Fruit fly (Drosophila melanogaster): Measurements from ENCODE around the gene aus.

aus gene

DNA sequence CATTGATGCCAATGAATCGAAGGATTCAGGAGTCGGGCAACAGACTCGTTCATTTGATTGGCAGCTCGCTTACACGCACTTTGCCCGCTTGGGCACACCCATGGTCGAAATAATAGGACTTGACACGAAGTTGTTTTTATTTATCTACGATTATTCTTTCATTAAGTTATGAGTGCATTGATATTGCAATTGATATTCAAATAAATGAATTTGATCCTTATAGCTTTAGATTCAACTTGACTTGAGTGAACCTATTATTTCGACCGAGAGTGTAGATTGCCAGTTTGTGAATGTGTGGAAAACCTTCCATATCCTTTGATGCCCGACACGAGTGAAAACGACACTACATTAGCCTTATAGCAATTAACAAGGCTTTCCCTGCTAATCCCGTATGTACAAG lies 18.9 kb downstream of the aus start (continued):
- TF ChIP-seq CG11696 (GFP tag; IDR thresholded peaks at IDR 0.05) (peak; percentile 86), Lpt (GFP tag; optimal IDR thresholded peaks at IDR 0.05) (no peak), Ssrp (tag; optimal IDR thresholded peaks at IDR 0.05) (peak; percentile 64), Xbp1 (GFP tag; optimal IDR thresholded peaks at IDR 0.05) (peak; percentile 63), CG11247 (GFP tag; IDR thresholded peaks at IDR 0.05) (no peak), crc (GFP tag; optimal IDR thresholded peaks at IDR 0.05) (peak; percentile 43), CG7839 (tag; optimal IDR thresholded peaks at IDR 0.05) (peak; percentile 73), CG18476 (GFP tag; optimal IDR thresholded peaks at IDR 0.05) (no peak), CG18262 (tag; optimal IDR thresholded peaks at IDR 0.05) (peak; percentile 66), gfzf (GFP tag; optimal IDR thresholded peaks at IDR 0.05) (no peak), sug (tag; optimal IDR thresholded peaks at IDR 0.05) (no peak), gcm (GFP tag; optimal IDR thresholded peaks at IDR 0.05) (peak; percentile 70), CG34224 (GFP tag; IDR thresholded peaks at IDR 0.05; ENCODE audit: partially characterized antibody) (no peak), CG7786 (GFP tag; optimal IDR thresholded peaks at IDR 0.05) (peak; percentile 51), CG9876 (GFP tag; optimal IDR thresholded peaks at IDR 0.05) (no peak), CG1603 (tag; optimal IDR thresholded peaks at IDR 0.05) (peak; percentile 76), D (optimal IDR thresholded peaks at IDR 0.05) (no peak), D (GFP tag; optimal IDR thresholded peaks at IDR 0.05) (peak; percentile 32), CG17385 (GFP tag; optimal IDR thresholded peaks at IDR 0.05) (peak; percentile 61), CG2116 (GFP tag; optimal IDR thresholded peaks at IDR 0.05) (no peak), amos (GFP tag; IDR thresholded peaks at IDR 0.05; ENCODE audit: partially characterized antibody) (no peak), Ptx1 (GFP tag; IDR thresholded peaks at IDR 0.05) (peak; percentile 58; the same call in 1 of the 2 replicates), pan (optimal IDR thresholded peaks at IDR 0.05) (no peak), pan (GFP tag; optimal IDR thresholded peaks at IDR 0.05 in 1 of 2, IDR thresholded peaks at IDR 0.05 in 1 of 2) (peak in 1 of 2 experiments; percentile 62), oc (tag; optimal IDR thresholded peaks at IDR 0.05) (no peak), GATAe (GFP tag; conservative IDR thresholded peaks at IDR 0.05) (no peak), Eip74EF (GFP tag; optimal IDR thresholded peaks at IDR 0.05) (peak in 1 of 2 experiments; percentile 28), CG6689 (GFP tag; IDR thresholded peaks at IDR 0.05) (0 out of 2 replicates have a peak, but pooled peaks have one; percentile 16), Chrac-16 (GFP tag; optimal IDR thresholded peaks at IDR 0.05) (peak; percentile 48), nerfin-2 (GFP tag; IDR thresholded peaks at IDR 0.05; ENCODE audit: partially characterized antibody) (no peak), ap (GFP tag; IDR thresholded peaks at IDR 0.05) (peak; percentile 61; the same call in 1 of the 2 replicates), CG1024 (GFP tag; IDR thresholded peaks at IDR 0.05) (0 out of 2 replicates have a peak, but pooled peaks have one; percentile 10), mam (GFP tag; optimal IDR thresholded peaks at IDR 0.05) (peak; percentile 17), Six4 (GFP tag; optimal IDR thresholded peaks at IDR 0.05) (peak; percentile 33), wor (GFP tag; IDR thresholded peaks at IDR 0.05) (no peak), knrl (GFP tag; IDR thresholded peaks at IDR 0.05; ENCODE audit: partially characterized antibody) (no peak), CG31365 (tag; optimal IDR thresholded peaks at IDR 0.05) (no peak)

DNA sequence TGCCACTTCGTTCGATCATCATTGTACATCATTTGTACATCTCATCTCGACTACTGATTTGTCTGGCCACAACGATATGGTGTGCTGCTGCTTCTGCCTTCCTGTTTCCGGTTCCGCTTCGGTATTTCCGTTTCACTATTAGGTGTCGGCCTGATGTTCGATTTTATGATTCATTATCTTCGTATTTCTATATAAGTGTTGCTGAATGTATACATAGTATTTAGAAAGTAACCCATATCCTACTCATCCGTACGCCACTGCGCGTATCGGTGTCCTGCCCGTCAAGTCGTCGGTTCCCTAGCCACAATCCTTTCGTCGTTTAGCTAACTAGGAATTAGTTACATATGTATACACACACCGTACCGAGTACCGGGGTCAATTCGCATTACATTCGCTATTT lies 30.3 kb downstream of the aus start:
- no peak for TF ChIP-seq CG10543 (GFP tag; optimal IDR thresholded peaks at IDR 0.05)
- TF ChIP-seq CG2678 (tag; optimal IDR thresholded peaks at IDR 0.05), result no peak
- peak; percentile 94 for TF ChIP-seq Ets65A (GFP tag)
- TF ChIP-seq CG1647 (GFP tag; optimal IDR thresholded peaks at IDR 0.05), result no peak
- no peak for TF ChIP-seq Dbx (GFP tag; IDR thresholded peaks at IDR 0.05)
- peak; percentile 1 for TF ChIP-seq CG3281 (GFP tag; optimal IDR thresholded peaks at IDR 0.05)
- TF ChIP-seq Ets97D (GFP tag; optimal IDR thresholded peaks at IDR 0.05), result peak; percentile 27
- peak; percentile 47 for TF ChIP-seq CG7271 (tag; optimal IDR thresholded peaks at IDR 0.05)
- TF ChIP-seq nom (GFP tag; optimal IDR thresholded peaks at IDR 0.05), result peak; percentile 68
- TF ChIP-seq CG7987 (GFP tag; optimal IDR thresholded peaks at IDR 0.05), result no peak

Measured in whole organism, embryonic.